Worm (Caenorhabditis elegans) whole organism, L2 larva: ENCODE measurements around the gene egl-45.

Source experiments
- aly-2 ChIP-seq: fragments of 150-350 bp; optimal IDR thresholded peaks from 2 replicates; lab custom pipeline; 2014; ENCODE audit warnings: missing biosample characterization, missing genetic modification characterization
- elt-1 ChIP-seq: fragments of 150-350 bp; optimal IDR thresholded peaks from 2 replicates; lab custom pipeline; 2014; ENCODE audit warnings: missing biosample characterization, missing genetic modification characterization
- fos-1 ChIP-seq: fragments of 150-350 bp; optimal IDR thresholded peaks from 2 replicates; lab custom pipeline; 2014; ENCODE audit warnings: missing biosample characterization, missing genetic modification characterization
- lsy-2 ChIP-seq, 2 experiments: fragments of 150-350 bp in 1 of 2; sonication (generic microtip) in 1 of 2; optimal IDR thresholded peaks; 2 replicates each; lab custom pipeline; 2014 to 2017; ENCODE audit warnings: missing biosample characterization in 2 of 2, missing genetic modification characterization in 2 of 2
- nhr-237 ChIP-seq: fragments of 150-350 bp; optimal IDR thresholded peaks from 2 replicates; lab custom pipeline; 2014; ENCODE audit warnings: missing biosample characterization, missing genetic modification characterization
- nhr-25 ChIP-seq: fragments of 150-350 bp; sonication (generic microtip); optimal IDR thresholded peaks from 3 replicates; lab custom pipeline; 2014; ENCODE audit warnings: missing biosample characterization, missing genetic modification characterization
- sma-9 ChIP-seq, 2 experiments: fragments of 150-350 bp in 1 of 2; sonication (generic microtip) in 1 of 2; optimal IDR thresholded peaks; 2 replicates each; lab custom pipeline; 2014 to 2016; ENCODE audit warnings: missing genetic modification characterization in 2 of 2, mild to moderate bottlenecking in 1 of 2, missing biosample characterization in 1 of 2, missing compliant biosample characterization in 1 of 2, missing genetic modification reagents in 1 of 2, moderate library complexity in 1 of 2
- snpc-4 ChIP-seq: fragments of 150-350 bp; optimal IDR thresholded peaks from 2 replicates; lab custom pipeline; 2014; ENCODE audit warnings: missing biosample characterization, missing genetic modification characterization
- unc-39 ChIP-seq: fragments of 150-350 bp; optimal IDR thresholded peaks from 2 replicates; lab custom pipeline; 2014; ENCODE audit warnings: missing biosample characterization, missing genetic modification characterization
- zag-1 ChIP-seq: fragments of 150-350 bp; optimal IDR thresholded peaks from 2 replicates; lab custom pipeline; 2014; ENCODE audit warnings: missing biosample characterization, missing genetic modification characterization

DNA sequence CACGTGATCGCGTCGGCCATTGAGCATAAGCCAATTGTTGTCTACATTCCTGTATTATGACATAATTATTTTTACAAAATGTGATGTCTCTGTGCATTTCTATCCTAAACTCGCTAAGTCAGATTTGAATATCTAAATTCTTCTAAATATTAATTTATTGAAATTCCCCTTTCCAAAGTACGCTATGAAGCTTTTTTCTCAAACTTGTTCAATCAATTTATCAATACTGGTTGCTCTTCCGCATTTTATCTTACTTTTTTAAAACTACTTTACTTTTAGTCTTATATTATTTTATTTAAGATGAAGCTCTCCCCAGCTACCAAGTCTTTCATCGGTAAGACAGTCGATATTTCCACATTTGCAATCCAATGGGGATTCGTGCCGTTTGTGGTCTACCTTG, 30.9 kb upstream of the egl-45 start, which contains the start of gene tomm-7:
- TF ChIP-seq nhr-237 (tag; lab: Kevin White, UChicago) (no peak), zag-1 (tag; lab: Kevin White, UChicago) (no peak), fos-1 (tag; lab: Kevin White, UChicago) (no peak), nhr-25 (tag; lab: Kevin White, UChicago) (no peak), elt-1 (no peak), unc-39 (tag; lab: Kevin White, UChicago) (no peak), aly-2 (tag; lab: Kevin White, UChicago) (no peak), sma-9 (GFP tag; optimal IDR thresholded peaks at IDR 0.05; lab: Kevin White, UChicago) (no peak), sma-9 (tag; optimal IDR thresholded peaks at IDR 0.05; lab: Kevin White, UChicago) (no peak), snpc-4 (no peak), lsy-2 (tag; optimal IDR thresholded peaks at IDR 0.05; lab: Kevin White, UChicago) (no peak)
